Worm (Caenorhabditis elegans) whole organism, L1 larva: ENCODE measurements around the gene srg-69.

Source experiments
- ceh-82 ChIP-seq, 3 experiments: fragments of 150-350 bp in 1 of 3; sonication (generic microtip) in 2 of 3; optimal IDR thresholded peaks; 2 replicates each; lab custom pipeline; 2014 to 2017; ENCODE audit warnings: missing biosample characterization in 3 of 3, missing genetic modification characterization in 3 of 3
- egl-13 ChIP-seq: sonication (generic microtip); optimal IDR thresholded peaks from 2 replicates; lab custom pipeline; 2016; ENCODE audit warnings: missing genotype, missing genetic modification reagents, missing genetic modification characterization, missing compliant biosample characterization
- hlh-4 ChIP-seq: sonication (generic microtip); optimal IDR thresholded peaks from 2 replicates; lab custom pipeline; 2016; ENCODE audit warnings: mild to moderate bottlenecking, missing genetic modification characterization, missing compliant biosample characterization
- rnt-1 ChIP-seq: sonication (generic microtip); optimal IDR thresholded peaks from 2 replicates; lab custom pipeline; 2016; ENCODE audit warnings: mild to moderate bottlenecking, missing genetic modification characterization, moderate library complexity, missing compliant biosample characterization
- unc-86 ChIP-seq: sonication (generic microtip); optimal IDR thresholded peaks from 2 replicates; lab custom pipeline; 2016; ENCODE audit warnings: missing genetic modification characterization, missing compliant biosample characterization
- ztf-11 ChIP-seq, 2 experiments: sonication (generic microtip); optimal IDR thresholded peaks; 2 replicates each; lab custom pipeline; 2016 to 2017; ENCODE audit warnings: missing genetic modification characterization in 2 of 2, missing biosample characterization in 1 of 2, missing compliant biosample characterization in 1 of 2
- ztf-4 ChIP-seq: fragments of 150-350 bp; optimal IDR thresholded peaks from 2 replicates; lab custom pipeline; 2014; ENCODE audit warnings: missing biosample characterization, missing genetic modification characterization

- TF ChIP-seq ztf-11 (tag; optimal IDR thresholded peaks at IDR 0.05; lab: Kevin White, UChicago) (no peak), ceh-82 (tag; optimal IDR thresholded peaks at IDR 0.05; lab: Kevin White, UChicago) (no peak), unc-86 (tag; lab: Kevin White, UChicago) (no peak), hlh-4 (tag; lab: Kevin White, UChicago) (no peak), egl-13 (no peak), rnt-1 (tag; lab: Kevin White, UChicago) (no peak), ztf-4 (tag; lab: Kevin White, UChicago) (no peak)
Observed at ce11 chrII:5322732-5323326, 32.7 kb upstream of the srg-69 start, which contains the start of gene vhp-1.
